Worm (Caenorhabditis elegans) whole organism, late embryonic: Measurements from ENCODE around the gene unc-46.
"Not testable (repeated sequence)": the region's sequence is repeated elsewhere in the genome, so short reads cannot be mapped to it uniquely, and the experiment has no call there.

Experiments
- F13H6.1 ChIP-seq: sonication (generic microtip); optimal IDR thresholded peaks from 2 replicates; lab custom pipeline; 2016; ENCODE audit warnings: missing genetic modification characterization, missing compliant biosample characterization
- ceh-19 ChIP-seq: fragments of 200-800 bp; sonication (Bioruptor generic); optimal IDR thresholded peaks from 2 replicates; lab custom pipeline; 2018; ENCODE audit warnings: mild to moderate bottlenecking, missing genetic modification characterization, missing compliant biosample characterization
- ceh-45 ChIP-seq: fragments of 200-800 bp; sonication (Bioruptor generic); IDR thresholded peaks from 2 replicates; pipeline ENCODE4 v1.3.6; 2022; ENCODE audit warnings: missing genetic modification reagents, missing genetic modification characterization, missing compliant biosample characterization
- che-1 ChIP-seq: sonication (generic microtip); optimal IDR thresholded peaks from 2 replicates; lab custom pipeline; 2016; ENCODE audit warnings: mild to moderate bottlenecking, missing genetic modification characterization, missing compliant biosample characterization
- dmd-4 ChIP-seq: sonication (generic microtip); optimal IDR thresholded peaks from 2 replicates; lab custom pipeline; 2016; ENCODE audit warnings: borderline replicate concordance, missing genetic modification characterization, missing compliant biosample characterization
- dve-1 ChIP-seq: sonication (generic microtip); optimal IDR thresholded peaks from 2 replicates; lab custom pipeline; 2017; ENCODE audit warnings: antibody characterized with exemption, mild to moderate bottlenecking, missing genetic modification characterization, missing compliant biosample characterization
- fax-1 ChIP-seq: sonication (generic microtip); optimal IDR thresholded peaks from 2 replicates; lab custom pipeline; 2016; ENCODE audit warnings: missing genotype, missing genetic modification characterization, missing compliant biosample characterization
- fkh-10 ChIP-seq: fragments of 150-350 bp; optimal IDR thresholded peaks from 2 replicates; lab custom pipeline; 2014; ENCODE audit warnings: missing biosample characterization, missing genetic modification reagents, missing genetic modification characterization
- hlh-15 ChIP-seq: sonication (generic microtip); optimal IDR thresholded peaks from 2 replicates; lab custom pipeline; 2016; ENCODE audit warnings: missing genetic modification characterization, missing compliant biosample characterization
- hlh-30 ChIP-seq: sonication (generic microtip); optimal IDR thresholded peaks from 2 replicates; lab custom pipeline; 2017; ENCODE audit warnings: antibody characterized with exemption, missing genetic modification characterization, missing compliant biosample characterization; ENCODE audit not compliant: insufficient read depth
- pat-9 ChIP-seq: fragments of 200-800 bp; sonication (Bioruptor generic); optimal IDR thresholded peaks from 2 replicates; lab custom pipeline; 2018; ENCODE audit warnings: mild to moderate bottlenecking, missing genetic modification characterization, moderate library complexity, missing compliant biosample characterization
- pax-1 ChIP-seq: fragments of 150-350 bp; optimal IDR thresholded peaks from 2 replicates; lab custom pipeline; 2014; ENCODE audit warnings: missing biosample characterization, missing genetic modification characterization
- pha-2 ChIP-seq: sonication (generic microtip); optimal IDR thresholded peaks from 2 replicates; lab custom pipeline; 2017; ENCODE audit warnings: mild to moderate bottlenecking, missing genetic modification characterization, missing compliant biosample characterization
- tbx-2 ChIP-seq: sonication (generic microtip); optimal IDR thresholded peaks from 2 replicates; lab custom pipeline; 2016; ENCODE audit warnings: missing genetic modification characterization, missing compliant biosample characterization
- ttx-3 ChIP-seq: sonication (generic microtip); optimal IDR thresholded peaks from 2 replicates; lab custom pipeline; 2016; ENCODE audit warnings: missing genetic modification reagents, missing genetic modification characterization, missing compliant biosample characterization
- unc-3 ChIP-seq, 2 experiments: fragments of 200-800 bp in 1 of 2; sonication (Bioruptor generic) in 1 of 2; sonication (generic microtip) in 1 of 2; conservative IDR thresholded peaks in 1 of 2; optimal IDR thresholded peaks in 1 of 2; 2 replicates each; pipeline versions ENCODE4 v1.3.6 to Lab custom; 2016 to 2022; ENCODE audit warnings: missing compliant biosample characterization in 2 of 2, missing genetic modification characterization in 2 of 2, missing genetic modification reagents in 1 of 2
- unc-86 ChIP-seq: sonication (generic microtip); optimal IDR thresholded peaks from 2 replicates; lab custom pipeline; 2016; ENCODE audit warnings: missing genetic modification characterization, missing compliant biosample characterization

unc-46 gene

DNA sequence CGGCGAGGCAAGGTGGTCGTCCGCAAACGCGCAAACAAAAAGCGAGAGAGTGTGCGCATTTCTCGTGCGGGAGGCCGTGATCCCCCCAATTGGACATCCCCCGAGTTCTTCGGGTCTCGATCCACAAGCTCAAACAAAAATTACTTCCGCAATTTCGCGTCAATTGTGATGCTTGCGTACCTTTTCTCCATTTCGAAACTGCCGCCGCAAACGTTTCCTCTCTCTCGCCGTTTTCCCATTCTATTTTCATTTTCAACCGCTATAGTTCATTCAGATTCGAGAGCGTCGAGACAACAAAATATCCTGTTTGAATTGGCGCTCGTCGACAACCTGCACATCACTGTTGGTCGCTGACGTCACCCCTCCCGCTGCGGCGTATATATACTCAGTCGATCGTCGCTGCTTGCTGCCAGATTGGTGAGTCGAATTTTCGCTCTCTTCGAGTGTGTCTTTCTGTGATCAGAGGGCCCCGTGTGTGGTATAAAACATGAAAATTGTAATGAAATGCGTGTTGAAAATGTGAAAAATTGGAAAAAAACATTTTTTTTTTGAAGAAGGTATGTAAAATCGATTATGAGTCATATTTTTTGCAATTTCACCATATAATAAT is 49.4 kb downstream of the unc-46 start, which contains the start of the genes pqn-51 and K11D12.14 (continued):
- TF ChIP-seq ceh-45 (0 out of 2 replicates have a peak, but pooled peaks have one; percentile 22), hlh-30 (tag; lab: Kevin White, UChicago) (no peak), unc-86 (tag; lab: Kevin White, UChicago) (no peak), ceh-19 (GFP tag; lab: Kevin White, UChicago) (no peak), dve-1 (tag; lab: Kevin White, UChicago) (peak; percentile 82), che-1 (tag; lab: Kevin White, UChicago) (no peak), ttx-3 (tag; lab: Kevin White, UChicago) (no peak), F13H6.1 (tag; lab: Kevin White, UChicago) (peak; percentile 68), fax-1 (tag; lab: Kevin White, UChicago) (no peak), pat-9 (tag; lab: Kevin White, UChicago) (no peak), pha-2 (tag; lab: Kevin White, UChicago) (peak; percentile 63), fkh-10 (GFP tag; lab: Kevin White, UChicago) (no peak), dmd-4 (tag; lab: Kevin White, UChicago) (no peak), tbx-2 (tag; lab: Kevin White, UChicago) (peak; percentile 82), hlh-15 (tag; lab: Kevin White, UChicago) (no peak), pax-1 (tag; lab: Kevin White, UChicago) (peak; percentile 48)

DNA sequence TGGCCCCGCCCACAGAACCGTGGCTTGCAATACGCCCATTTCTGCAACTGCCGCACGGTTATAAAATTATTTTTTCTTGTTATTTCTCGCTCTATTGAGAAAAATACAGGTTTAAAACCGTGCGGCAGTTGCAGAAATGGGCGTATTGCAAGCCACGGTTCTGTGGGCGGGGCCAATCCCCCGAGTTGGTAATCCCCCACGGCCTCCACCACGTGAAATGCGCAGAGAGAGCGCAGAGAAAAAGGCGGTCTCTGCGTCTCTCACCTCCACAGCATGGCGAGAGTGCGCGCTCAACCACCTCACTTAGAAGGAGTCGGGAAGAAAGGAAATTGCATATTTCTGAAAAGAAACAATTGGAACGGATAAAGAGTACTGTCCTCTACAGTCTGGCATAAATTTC is 51.6 kb downstream of the unc-46 start:
- 0 out of 2 replicates have a peak, but pooled peaks have one; percentile 10 for TF ChIP-seq unc-3 (GFP tag; conservative IDR thresholded peaks at IDR 0.05; lab: Robert Waterston, UW)
- TF ChIP-seq unc-3 (tag; optimal IDR thresholded peaks at IDR 0.05; lab: Kevin White, UChicago), result not testable (repeated sequence)
- 0 out of 2 replicates have a peak, but pooled peaks have one; percentile 17 for TF ChIP-seq ceh-45
